Fruit fly (Drosophila melanogaster) whole organism, embryonic: Measurements from ENCODE around the gene Ppat-Dpck.
A peak's percentile ranks its signal among the peaks of the same experiment; 100 is the strongest.

ENCODE experiments used
- Antp ChIP-seq: fragments of 200-800 bp; sonication (Bioruptor generic); optimal IDR thresholded peaks from 3 replicates; lab custom pipeline; 2016; ENCODE audit warnings: missing biosample characterization, missing genetic modification characterization
- Awh ChIP-seq: fragments of 200-800 bp; sonication (Bioruptor generic); IDR thresholded peaks from 2 replicates; pipeline ENCODE4, ENCODE4 v1.3.6; 2022; ENCODE audit warnings: missing biosample characterization, missing genetic modification characterization
- Bgb ChIP-seq: fragments of 200-800 bp; sonication (Bioruptor generic); IDR thresholded peaks from 2 replicates; pipeline ENCODE4 v1.3.6; 2022; ENCODE audit warnings: missing biosample characterization, missing genetic modification characterization; ENCODE audit not compliant: partially characterized antibody
- BtbVII ChIP-seq: fragments of 200-800 bp; sonication (Bioruptor generic); optimal IDR thresholded peaks from 3 replicates; lab custom pipeline; 2017; ENCODE audit warnings: missing biosample characterization, mild to moderate bottlenecking, missing genetic modification characterization
- CG10147 ChIP-seq: fragments of 200-800 bp; sonication (Bioruptor generic); optimal IDR thresholded peaks from 2 replicates; lab custom pipeline; 2019; ENCODE audit warnings: missing biosample characterization, mild to moderate bottlenecking, missing genetic modification characterization, moderate library complexity
- CG10366 ChIP-seq: fragments of 200-800 bp; sonication (Bioruptor generic); IDR thresholded peaks from 2 replicates; pipeline ENCODE4 v1.3.6; 2022; ENCODE audit warnings: missing biosample characterization, missing genetic modification characterization
- CG12299 ChIP-seq: fragments of 200-800 bp; sonication (Bioruptor generic); optimal IDR thresholded peaks from 2 replicates; lab custom pipeline; 2018; ENCODE audit warnings: missing biosample characterization, mild to moderate bottlenecking, missing genetic modification characterization
- CG13287 ChIP-seq: fragments of 200-800 bp; sonication (Bioruptor generic); IDR thresholded peaks from 2 replicates; pipeline ENCODE4 v1.3.6; 2022; ENCODE audit warnings: missing biosample characterization, missing genetic modification characterization; ENCODE audit not compliant: partially characterized antibody
- CG15696 ChIP-seq: fragments of 200-800 bp; sonication (Bioruptor generic); optimal IDR thresholded peaks from 2 replicates; lab custom pipeline; 2019; ENCODE audit warnings: missing biosample characterization, mild to moderate bottlenecking, missing genetic modification characterization, moderate library complexity
- CG17328 ChIP-seq: fragments of 200-800 bp; sonication (Bioruptor generic); IDR thresholded peaks from 2 replicates; pipeline ENCODE4 v1.3.6; 2022; ENCODE audit warnings: missing biosample characterization, missing genetic modification characterization
- CG18262 ChIP-seq: fragments of 200-800 bp; optimal IDR thresholded peaks from 3 replicates; lab custom pipeline; 2019; ENCODE audit warnings: missing biosample characterization, mild to moderate bottlenecking, missing genetic modification characterization, moderate library complexity
- CG30403 ChIP-seq: fragments of 200-800 bp; sonication (Bioruptor generic); optimal IDR thresholded peaks from 3 replicates; lab custom pipeline; 2016; ENCODE audit warnings: missing biosample characterization, missing genetic modification characterization
- CG34224 ChIP-seq: fragments of 200-800 bp; sonication (Bioruptor generic); IDR thresholded peaks from 3 replicates; pipeline ENCODE4 v1.3.6; 2022; ENCODE audit warnings: missing biosample characterization, missing genetic modification characterization; ENCODE audit not compliant: partially characterized antibody
- CG5180 ChIP-seq: fragments of 200-800 bp; sonication (Bioruptor generic); optimal IDR thresholded peaks from 3 replicates; lab custom pipeline; 2017; ENCODE audit warnings: missing biosample characterization, missing genetic modification characterization, mild to moderate bottlenecking, moderate library complexity, missing genetic modification reagents
- CG6791 ChIP-seq: fragments of 200-800 bp; sonication (Bioruptor generic); IDR thresholded peaks from 3 replicates; pipeline ENCODE4 v1.3.6; 2022; ENCODE audit warnings: missing biosample characterization, missing genetic modification characterization; ENCODE audit not compliant: partially characterized antibody
- CG7271 ChIP-seq: fragments of 200-800 bp; sonication (Bioruptor generic); optimal IDR thresholded peaks from 2 replicates; lab custom pipeline; 2018; ENCODE audit warnings: missing biosample characterization, mild to moderate bottlenecking, missing genetic modification characterization, moderate library complexity
- CG7987 ChIP-seq: fragments of 200-800 bp; sonication (Bioruptor generic); optimal IDR thresholded peaks from 2 replicates; lab custom pipeline; 2018; ENCODE audit warnings: missing biosample characterization, mild to moderate bottlenecking, missing genetic modification characterization, moderate library complexity
- CG8290 ChIP-seq, 3 experiments: fragments of 200-800 bp; sonication (Bioruptor generic); optimal IDR thresholded peaks; 2 replicates each; lab custom pipeline; 2016 to 2019; ENCODE audit warnings: missing biosample characterization in 3 of 3, missing genetic modification characterization in 3 of 3, mild to moderate bottlenecking in 2 of 3, moderate library complexity in 1 of 3
- CG8359 ChIP-seq: fragments of 200-800 bp; sonication (Bioruptor generic); optimal IDR thresholded peaks from 2 replicates; lab custom pipeline; 2017; ENCODE audit warnings: missing biosample characterization, mild to moderate bottlenecking, missing genetic modification characterization, borderline replicate concordance
- CG9876 ChIP-seq: fragments of 200-800 bp; sonication (Bioruptor generic); optimal IDR thresholded peaks from 2 replicates; lab custom pipeline; 2016; ENCODE audit warnings: missing biosample characterization, missing genetic modification characterization
- Chrac-16 ChIP-seq: fragments of 200-800 bp; sonication (Bioruptor generic); optimal IDR thresholded peaks from 3 replicates; lab custom pipeline; 2016; ENCODE audit warnings: missing biosample characterization, missing genetic modification characterization
- CrebB ChIP-seq: fragments of 200-800 bp; sonication (Bioruptor generic); optimal IDR thresholded peaks from 3 replicates; lab custom pipeline; 2018; ENCODE audit warnings: missing biosample characterization, mild to moderate bottlenecking, missing genetic modification characterization
- D19A ChIP-seq: fragments of 200-800 bp; optimal IDR thresholded peaks from 3 replicates; lab custom pipeline; 2019; ENCODE audit warnings: missing biosample characterization, mild to moderate bottlenecking, missing genetic modification characterization, moderate library complexity
- D19B ChIP-seq: fragments of 200-800 bp; sonication (Bioruptor generic); optimal IDR thresholded peaks from 2 replicates; lab custom pipeline; 2017; ENCODE audit warnings: missing biosample characterization, mild to moderate bottlenecking, missing genetic modification characterization
- Dad ChIP-seq: fragments of 200-800 bp; sonication (Bioruptor generic); optimal IDR thresholded peaks from 3 replicates; lab custom pipeline; 2016; ENCODE audit warnings: missing biosample characterization, missing genetic modification characterization
- Ets65A ChIP-seq: fragments of 200-800 bp; sonication (Bioruptor generic); peaks from one replicate; lab custom pipeline; 2016; ENCODE audit warnings: missing biosample characterization, missing genetic modification characterization
- MBD-R2 ChIP-seq: fragments of 200-800 bp; sonication (Bioruptor generic); IDR thresholded peaks from 2 replicates; pipeline ENCODE4 v1.3.6; 2022; ENCODE audit warnings: missing biosample characterization, missing genetic modification characterization
- Med ChIP-seq: fragments of 200-800 bp; sonication (Bioruptor generic); peaks from one replicate; lab custom pipeline; 2016; ENCODE audit warnings: missing biosample characterization, missing genetic modification characterization, mild to moderate bottlenecking, inconsistent platforms, moderate library complexity
- Oli ChIP-seq: fragments of 200-800 bp; sonication (Bioruptor generic); optimal IDR thresholded peaks from 2 replicates; lab custom pipeline; 2018; ENCODE audit warnings: missing biosample characterization, mild to moderate bottlenecking, missing genetic modification characterization, moderate library complexity
- Optix ChIP-seq: fragments of 200-800 bp; sonication (Bioruptor generic); IDR thresholded peaks from 3 replicates; pipeline ENCODE4 v1.3.6; 2022; ENCODE audit warnings: missing biosample characterization, missing genetic modification characterization
- PHDP ChIP-seq: fragments of 200-800 bp; sonication (Bioruptor generic); optimal IDR thresholded peaks from 3 replicates; lab custom pipeline; 2018; ENCODE audit warnings: missing biosample characterization, mild to moderate bottlenecking, missing genetic modification characterization, moderate library complexity
- ab ChIP-seq: fragments of 200-800 bp; sonication (Bioruptor generic); optimal IDR thresholded peaks from 2 replicates; lab custom pipeline; 2016; ENCODE audit warnings: missing biosample characterization, missing genetic modification characterization
- ac ChIP-seq: fragments of 200-800 bp; sonication (Bioruptor generic); optimal IDR thresholded peaks from 3 replicates; lab custom pipeline; 2017; ENCODE audit warnings: missing biosample characterization, mild to moderate bottlenecking, missing genetic modification characterization
- ato ChIP-seq: fragments of 200-800 bp; sonication (Bioruptor generic); IDR thresholded peaks from 2 replicates; pipeline ENCODE4 v1.3.6; 2022; ENCODE audit warnings: missing biosample characterization, missing genetic modification characterization; ENCODE audit not compliant: partially characterized antibody
- bigmax ChIP-seq: fragments of 200-800 bp; sonication (Bioruptor generic); optimal IDR thresholded peaks from 2 replicates; lab custom pipeline; 2018; ENCODE audit warnings: missing biosample characterization, mild to moderate bottlenecking, missing genetic modification characterization
- danr ChIP-seq: fragments of 200-800 bp; sonication (Bioruptor generic); IDR thresholded peaks from 2 replicates; pipeline ENCODE4 v1.3.6; 2022; ENCODE audit warnings: missing biosample characterization, missing genetic modification characterization
- mam ChIP-seq: fragments of 200-800 bp; sonication (Bioruptor generic); optimal IDR thresholded peaks from 3 replicates; lab custom pipeline; 2016; ENCODE audit warnings: missing biosample characterization, missing genetic modification characterization
- nau ChIP-seq: fragments of 200-800 bp; sonication (Bioruptor generic); optimal IDR thresholded peaks from 3 replicates; lab custom pipeline; 2017; ENCODE audit warnings: missing biosample characterization, mild to moderate bottlenecking, missing genetic modification characterization, missing genetic modification reagents
- onecut ChIP-seq: fragments of 200-800 bp; sonication (Bioruptor generic); IDR thresholded peaks from 2 replicates; pipeline ENCODE4 v1.3.6; 2022; ENCODE audit warnings: missing biosample characterization, missing genetic modification characterization
- peb ChIP-seq: fragments of 200-800 bp; sonication (Bioruptor generic); IDR thresholded peaks from 2 replicates; pipeline ENCODE4 v1.3.6; 2022; ENCODE audit warnings: missing biosample characterization, missing genetic modification characterization
- pfk ChIP-seq: fragments of 200-800 bp; sonication (Bioruptor generic); optimal IDR thresholded peaks from 2 replicates; lab custom pipeline; 2018; ENCODE audit warnings: missing biosample characterization, mild to moderate bottlenecking, missing genetic modification characterization, moderate library complexity
- ro ChIP-seq: fragments of 200-800 bp; sonication (Bioruptor generic); IDR thresholded peaks from 2 replicates; pipeline ENCODE4 v1.3.6; 2022; ENCODE audit warnings: missing biosample characterization, missing genetic modification characterization
- sd ChIP-seq: fragments of 200-800 bp; sonication (Bioruptor generic); optimal IDR thresholded peaks from 3 replicates; lab custom pipeline; 2018; ENCODE audit warnings: missing biosample characterization, mild to moderate bottlenecking, missing genetic modification characterization, moderate library complexity
- slbo ChIP-seq: fragments of 200-800 bp; sonication (Bioruptor generic); IDR thresholded peaks from 2 replicates; pipeline ENCODE4 v1.3.6; 2022; ENCODE audit warnings: missing biosample characterization, missing genetic modification characterization
- sqz ChIP-seq: fragments of 200-800 bp; sonication (Bioruptor generic); optimal IDR thresholded peaks from 3 replicates; lab custom pipeline; 2018; ENCODE audit warnings: missing biosample characterization, mild to moderate bottlenecking, missing genetic modification characterization
- tup ChIP-seq: fragments of 200-800 bp; sonication (Bioruptor generic); optimal IDR thresholded peaks from 2 replicates; lab custom pipeline; 2016; ENCODE audit warnings: missing biosample characterization, mild to moderate bottlenecking, missing genetic modification characterization, moderate library complexity
- usp ChIP-seq: fragments of >200 bp; optimal IDR thresholded peaks from 2 replicates; lab custom pipeline; 2017; ENCODE audit warnings: missing biosample characterization, missing genetic modification characterization
- wek ChIP-seq: fragments of 200-800 bp; sonication (Bioruptor generic); optimal IDR thresholded peaks from 3 replicates; lab custom pipeline; 2018; ENCODE audit warnings: missing biosample characterization, mild to moderate bottlenecking, missing genetic modification characterization, moderate library complexity
- z ChIP-seq: fragments of 200-800 bp; sonication (Bioruptor generic); IDR thresholded peaks from 3 replicates; pipeline ENCODE4 v1.3.6; 2022; ENCODE audit warnings: missing biosample characterization, missing genetic modification characterization

The Ppat-Dpck gene

DNA sequence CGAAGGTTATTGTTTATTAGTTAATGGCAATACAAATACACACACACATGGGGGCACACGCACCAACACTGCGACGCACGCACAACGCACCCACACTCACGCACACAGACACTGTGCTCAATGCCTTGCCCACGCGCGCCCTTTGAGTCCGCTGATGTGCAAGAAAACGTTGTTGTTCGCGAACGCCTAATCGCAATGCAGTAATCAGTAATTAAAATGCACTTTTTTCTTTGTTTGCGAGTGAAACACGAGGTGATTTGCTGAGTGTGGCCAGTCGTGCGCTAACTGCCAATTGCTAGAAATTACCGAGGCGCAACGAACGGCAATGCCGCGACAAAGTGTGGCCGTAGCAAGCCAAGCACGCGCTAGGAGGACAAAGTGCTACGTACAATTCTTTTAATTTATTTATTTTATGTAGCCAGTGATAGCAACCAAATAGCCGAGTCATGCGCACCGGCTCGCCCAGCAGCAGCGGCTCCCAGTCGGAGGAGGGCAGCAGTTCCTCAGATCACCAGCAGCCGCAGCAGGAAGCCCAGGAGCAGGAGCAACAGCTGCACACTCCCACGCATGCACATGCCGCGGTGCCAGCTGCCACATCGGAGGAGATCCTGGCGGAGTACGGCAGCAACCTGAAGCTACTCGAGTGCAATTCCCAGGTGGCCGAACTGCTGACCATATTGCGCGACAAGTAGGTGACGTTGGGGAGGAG lies 42.2 kb upstream of the Ppat-Dpck start, which contains the start of the genes S6k and kri (continued):
- TF ChIP-seq CG7987: peak; percentile 51
- TF ChIP-seq D19B (GFP tag; lab: Kevin White, UChicago): no peak
- peak; percentile 5 for TF ChIP-seq tup (GFP tag; lab: Kevin White, UChicago)
- TF ChIP-seq Chrac-16 (GFP tag; lab: Kevin White, UChicago): no peak
- peak; percentile 17 for TF ChIP-seq wek (GFP tag; lab: Kevin White, UChicago)
- no peak for TF ChIP-seq CG30403 (GFP tag; lab: Kevin White, UChicago)
- 0 out of 3 replicates have a peak, but pooled peaks have one; percentile 37 for TF ChIP-seq z (GFP tag; lab: Robert Waterston, UW)
- no peak for TF ChIP-seq ac
- TF ChIP-seq bigmax (GFP tag; lab: Kevin White, UChicago): peak; percentile 46
- peak; percentile 16; the same call in 1 of the 2 replicates for TF ChIP-seq onecut
- TF ChIP-seq usp: no peak
- TF ChIP-seq peb: no peak
- peak; percentile 33 for TF ChIP-seq sd (tag; lab: Kevin White, UChicago)
- peak; percentile 45 for TF ChIP-seq Dad
- no peak for TF ChIP-seq slbo (GFP tag; lab: Robert Waterston, UW)
- no peak for TF ChIP-seq ro (GFP tag; lab: Robert Waterston, UW)
- TF ChIP-seq BtbVII (GFP tag; lab: Kevin White, UChicago): no peak
- TF ChIP-seq Oli (tag; lab: Kevin White, UChicago): no peak
- peak; percentile 20 for TF ChIP-seq PHDP
- TF ChIP-seq CG6791: peak; percentile 49; the same call in 1 of the 3 replicates
- TF ChIP-seq CG18262 (tag; lab: Kevin White, UChicago): no peak
- peak; percentile 45; the same call in 1 of the 2 replicates for TF ChIP-seq CG13287
- TF ChIP-seq danr (GFP tag; lab: Robert Waterston, UW): no peak
- TF ChIP-seq Awh (GFP tag; lab: Robert Waterston, UW): no peak
- peak; percentile 78 for TF ChIP-seq Med
- peak; percentile 87 for TF ChIP-seq MBD-R2 (GFP tag; lab: Robert Waterston, UW)
- no peak; the same call in 1 of the 2 replicates for TF ChIP-seq Bgb (GFP tag; lab: Robert Waterston, UW)
- no peak for TF ChIP-seq CG10147 (GFP tag; lab: Kevin White, UChicago)
- no peak for TF ChIP-seq CG15696 (tag; lab: Kevin White, UChicago)
- TF ChIP-seq Ets65A (GFP tag; lab: Kevin White, UChicago): no peak
- TF ChIP-seq CG17328 (GFP tag; lab: Robert Waterston, UW): no peak
- no peak for TF ChIP-seq Optix (GFP tag; lab: Robert Waterston, UW)
- no peak for TF ChIP-seq D19A (tag; lab: Kevin White, UChicago)
- peak; percentile 10 for TF ChIP-seq CG8290 (GFP tag; optimal IDR thresholded peaks at IDR 0.05; lab: Kevin White, UChicago)
- peak in 1 of 2 experiments; percentile 67 for TF ChIP-seq CG8290 (tag; optimal IDR thresholded peaks at IDR 0.05; lab: Kevin White, UChicago)
- TF ChIP-seq ab (GFP tag; lab: Kevin White, UChicago): no peak
- TF ChIP-seq sqz: no peak
- TF ChIP-seq mam (GFP tag; lab: Kevin White, UChicago): no peak
- no peak for TF ChIP-seq CG8359 (GFP tag; lab: Kevin White, UChicago)
- peak; percentile 17 for TF ChIP-seq nau
- TF ChIP-seq CG7271 (tag; lab: Kevin White, UChicago): no peak
- TF ChIP-seq CG10366 (GFP tag; lab: Robert Waterston, UW): no peak
- TF ChIP-seq CrebB (tag; lab: Kevin White, UChicago): peak; percentile 62
- no peak for TF ChIP-seq pfk (GFP tag; lab: Kevin White, UChicago)
- no peak for TF ChIP-seq Antp (GFP tag; lab: Kevin White, UChicago)
- peak; percentile 29; the same call in 1 of the 3 replicates for TF ChIP-seq CG34224
- TF ChIP-seq CG9876 (GFP tag; lab: Kevin White, UChicago): no peak
- TF ChIP-seq CG12299 (tag; lab: Kevin White, UChicago): peak; percentile 62
- no peak for TF ChIP-seq ato (GFP tag; lab: Robert Waterston, UW)
- TF ChIP-seq CG5180 (GFP tag; lab: Kevin White, UChicago): no peak
